Worm (Caenorhabditis elegans): Measurements from ENCODE around the gene C14B9.8.
A peak's percentile ranks its signal among the peaks of the same experiment; 100 is the strongest.

The C14B9.8 gene

DNA sequence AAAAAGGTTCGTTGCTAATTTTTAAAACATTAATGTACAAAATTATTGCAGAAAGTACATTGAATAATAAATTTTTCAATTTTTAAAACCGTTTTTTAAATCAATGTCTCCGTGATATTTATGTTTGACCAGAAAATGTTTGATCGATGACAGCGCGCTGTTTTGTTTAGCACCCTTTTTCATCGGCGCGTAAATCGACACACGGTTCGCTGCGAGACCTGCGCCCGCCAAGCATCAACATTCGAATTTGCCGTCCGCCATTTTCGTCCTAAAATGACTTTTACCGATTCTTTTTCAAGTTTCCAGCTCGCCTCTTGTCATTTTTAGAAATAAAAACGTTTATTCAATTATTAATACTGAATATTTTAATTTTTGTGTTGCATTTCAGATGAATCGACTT is 43.5 kb downstream of the C14B9.8 start, which contains the start of gene plk-1:
plk-1 (plus strand) TSS at position 389 of the 400 bp plus-strand sequence.
- TF ChIP-seq madf-8 (GFP tag; conservative IDR thresholded peaks at IDR 0.05) (peak; percentile 93), B0336.3 (GFP tag; IDR thresholded peaks at IDR 0.05) (peak; percentile 52; the same call in 1 of the 2 replicates), efl-1 (GFP tag; optimal IDR thresholded peaks at IDR 0.05) (peak; percentile 98), ceh-91 (GFP tag; IDR thresholded peaks at IDR 0.05) (peak; percentile 94), unc-130 (GFP tag; optimal IDR thresholded peaks at IDR 0.05) (peak; percentile 77), snpc-4 (GFP tag; optimal IDR thresholded peaks at IDR 0.05) (peak; percentile 29), snpc-4 (tag; optimal IDR thresholded peaks at IDR 0.05) (peak in 2 of 4 experiments; percentile 34 to 40), Y95B8A.8 (GFP tag; IDR thresholded peaks at IDR 0.05) (peak; percentile 55; the same call in 1 of the 2 replicates), nhr-120 (GFP tag; IDR thresholded peaks at IDR 0.05) (no peak), B0019.2 (GFP tag; conservative IDR thresholded peaks at IDR 0.05) (peak; percentile 84), C17E4.6 (GFP tag; IDR thresholded peaks at IDR 0.05) (peak; percentile 69; the same call in 1 of the 2 replicates), madf-3 (GFP tag; IDR thresholded peaks at IDR 0.05) (peak; percentile 86), attf-3 (GFP tag; conservative IDR thresholded peaks at IDR 0.05) (peak; percentile 54), Y56A3A.18 (GFP tag; IDR thresholded peaks at IDR 0.05) (no peak), hlh-26 (GFP tag; conservative IDR thresholded peaks at IDR 0.05) (no peak), nhr-80 (tag; optimal IDR thresholded peaks at IDR 0.05) (peak; percentile 10), tlf-1 (GFP tag; optimal IDR thresholded peaks at IDR 0.05) (peak; percentile 88), hmg-1.2 (GFP tag; IDR thresholded peaks at IDR 0.05) (peak; percentile 63; the same call in 1 of the 2 replicates), ztf-3 (GFP tag; optimal IDR thresholded peaks at IDR 0.05) (no peak), dox-1 (GFP tag; IDR thresholded peaks at IDR 0.05) (peak; percentile 85), lsl-1 (GFP tag; optimal IDR thresholded peaks at IDR 0.05) (peak; percentile 80), F49E8.2 (tag; optimal IDR thresholded peaks at IDR 0.05; ENCODE audit: insufficient read depth) (peak; percentile 69), lin-35 (GFP tag; optimal IDR thresholded peaks at IDR 0.05) (peak in 2 of 3 experiments; percentile 46 to 52), hsf-1 (GFP tag; IDR thresholded peaks at IDR 0.05) (peak; percentile 70), sdz-38 (tag; optimal IDR thresholded peaks at IDR 0.05) (no peak), xnd-1 (tag; optimal IDR thresholded peaks at IDR 0.05) (peak; percentile 82), zfh-2 (GFP tag; conservative IDR thresholded peaks at IDR 0.05) (no peak), Y53F4B.3 (GFP tag; IDR thresholded peaks at IDR 0.05) (no peak), snpc-3.4 (tag; optimal IDR thresholded peaks at IDR 0.05) (peak; percentile 87), aptf-2 (GFP tag; conservative IDR thresholded peaks at IDR 0.05) (no peak), dpl-1 (GFP tag; optimal IDR thresholded peaks at IDR 0.05) (peak; percentile 94), rcor-1 (GFP tag; IDR thresholded peaks at IDR 0.05) (peak; percentile 24; the same call in 1 of the 2 replicates), ztf-18 (tag; optimal IDR thresholded peaks at IDR 0.05) (peak; percentile 8), snpc-1.1 (tag; optimal IDR thresholded peaks at IDR 0.05; ENCODE audit: insufficient read depth) (peak; percentile 24), lin-54 (GFP tag; optimal IDR thresholded peaks at IDR 0.05) (peak; percentile 86), F33H1.4 (GFP tag; IDR thresholded peaks at IDR 0.05) (peak; percentile 95), madf-6 (GFP tag; IDR thresholded peaks at IDR 0.05) (peak; percentile 97), ztf-25 (GFP tag; IDR thresholded peaks at IDR 0.05) (no peak), mcd-1 (GFP tag; IDR thresholded peaks at IDR 0.05) (peak; percentile 54), ztf-26 (tag; optimal IDR thresholded peaks at IDR 0.05) (no peak), him-1 (tag; optimal IDR thresholded peaks at IDR 0.05) (no peak), athp-1 (tag; optimal IDR thresholded peaks at IDR 0.05) (peak; percentile 33), tbp1 (GFP tag; optimal IDR thresholded peaks at IDR 0.05) (peak; percentile 49), pbrm-1 (GFP tag; IDR thresholded peaks at IDR 0.05) (peak; percentile 65)
